Worm (Caenorhabditis elegans) whole organism, mixed stage, embryonic: ENCODE data around the gene F26D11.1.
A peak's percentile ranks its signal among the peaks of the same experiment; 100 is the strongest.

Experiments used
- M03D4.4 ChIP-seq: sonication (generic microtip); optimal IDR thresholded peaks from 2 replicates; lab custom pipeline; 2017; ENCODE audit warnings: mild to moderate bottlenecking, missing genetic modification characterization, missing compliant biosample characterization
- bed-3 ChIP-seq: fragments of 200-800 bp; sonication (Bioruptor generic); optimal IDR thresholded peaks from 3 replicates; lab custom pipeline; 2018; ENCODE audit warnings: mild to moderate bottlenecking, missing genetic modification characterization, moderate library complexity, missing compliant biosample characterization
- blmp-1 ChIP-seq: fragments of 150-350 bp; optimal IDR thresholded peaks from 2 replicates; lab custom pipeline; 2014; ENCODE audit warnings: missing biosample characterization, missing genetic modification characterization
- ceh-43 ChIP-seq: fragments of 200-800 bp; sonication (Bioruptor generic); optimal IDR thresholded peaks from 2 replicates; lab custom pipeline; 2018; ENCODE audit warnings: mild to moderate bottlenecking, missing genetic modification characterization, moderate library complexity, missing compliant biosample characterization
- ceh-83 ChIP-seq: fragments of 200-800 bp; sonication (Bioruptor generic); optimal IDR thresholded peaks from 2 replicates; lab custom pipeline; 2018; ENCODE audit warnings: mild to moderate bottlenecking, missing genetic modification characterization, missing compliant biosample characterization
- ces-1 ChIP-seq: fragments of 150-350 bp; optimal IDR thresholded peaks from 2 replicates; lab custom pipeline; 2014; ENCODE audit warnings: missing biosample characterization, missing genetic modification reagents, missing genetic modification characterization
- drap-1 ChIP-seq: fragments of 200-800 bp; sonication (Bioruptor generic); optimal IDR thresholded peaks from 3 replicates; lab custom pipeline; 2018; ENCODE audit warnings: mild to moderate bottlenecking, missing genetic modification characterization, missing compliant biosample characterization
- elt-1 ChIP-seq: sonication (generic microtip); optimal IDR thresholded peaks from 2 replicates; lab custom pipeline; 2017; ENCODE audit warnings: missing genetic modification characterization, mild to moderate bottlenecking, missing compliant biosample characterization, antibody characterized with exemption, moderate library complexity, borderline replicate concordance; ENCODE audit not compliant: insufficient read depth
- elt-3 ChIP-seq: fragments of 150-350 bp; optimal IDR thresholded peaks from 2 replicates; lab custom pipeline; 2014; ENCODE audit warnings: missing biosample characterization, missing genetic modification characterization
- ham-2 ChIP-seq: fragments of 200-800 bp; sonication (Bioruptor generic); optimal IDR thresholded peaks from 2 replicates; lab custom pipeline; 2018; ENCODE audit warnings: mild to moderate bottlenecking, missing genetic modification characterization, missing compliant biosample characterization
- hlh-1 ChIP-seq: fragments of 150-350 bp; optimal IDR thresholded peaks from 2 replicates; lab custom pipeline; 2014; ENCODE audit warnings: missing biosample characterization, missing genetic modification reagents, missing genetic modification characterization
- lin-13 ChIP-seq: fragments of 150-350 bp; optimal IDR thresholded peaks from 2 replicates; lab custom pipeline; 2014; ENCODE audit warnings: missing biosample characterization, missing genetic modification characterization
- lin-32 ChIP-seq: fragments of 200-800 bp; sonication (Bioruptor generic); optimal IDR thresholded peaks from 2 replicates; lab custom pipeline; 2018; ENCODE audit warnings: mild to moderate bottlenecking, missing genetic modification characterization, missing compliant biosample characterization
- lsy-2 ChIP-seq: fragments of 150-350 bp; optimal IDR thresholded peaks from 2 replicates; lab custom pipeline; 2014; ENCODE audit warnings: missing biosample characterization, missing genetic modification characterization
- mab-5 ChIP-seq: fragments of 150-350 bp; optimal IDR thresholded peaks from 2 replicates; lab custom pipeline; 2014; ENCODE audit warnings: missing biosample characterization, missing genetic modification characterization
- mep-1 ChIP-seq: fragments of 150-350 bp; optimal IDR thresholded peaks from 2 replicates; lab custom pipeline; 2017; ENCODE audit warnings: missing biosample characterization, missing genetic modification reagents, missing genetic modification characterization, inconsistent platforms
- mls-2 ChIP-seq: sonication (generic microtip); optimal IDR thresholded peaks from 2 replicates; lab custom pipeline; 2016; ENCODE audit warnings: mild to moderate bottlenecking, missing genetic modification characterization, moderate library complexity, missing compliant biosample characterization
- nhr-12 ChIP-seq: fragments of 150-350 bp; optimal IDR thresholded peaks from 2 replicates; lab custom pipeline; 2014; ENCODE audit warnings: missing biosample characterization, missing genetic modification characterization
- nhr-2 ChIP-seq: fragments of 150-350 bp; optimal IDR thresholded peaks from 2 replicates; lab custom pipeline; 2014; ENCODE audit warnings: missing biosample characterization, missing genetic modification characterization
- nhr-237 ChIP-seq: fragments of 150-350 bp; optimal IDR thresholded peaks from 2 replicates; lab custom pipeline; 2014; ENCODE audit warnings: missing biosample characterization, missing genetic modification characterization
- nhr-28 ChIP-seq: fragments of 150-350 bp; optimal IDR thresholded peaks from 2 replicates; lab custom pipeline; 2014; ENCODE audit warnings: missing biosample characterization, missing genetic modification characterization
- nhr-76 ChIP-seq: sonication (generic microtip); optimal IDR thresholded peaks from 2 replicates; lab custom pipeline; 2017; ENCODE audit warnings: missing biosample characterization, missing genetic modification characterization
- pha-4 ChIP-seq: fragments of 150-350 bp; optimal IDR thresholded peaks from 2 replicates; lab custom pipeline; 2018; ENCODE audit warnings: missing biosample characterization, missing genetic modification reagents, missing genetic modification characterization
- sem-2 ChIP-seq: fragments of 200-800 bp; sonication (Bioruptor generic); optimal IDR thresholded peaks from 2 replicates; lab custom pipeline; 2018; ENCODE audit warnings: mild to moderate bottlenecking, missing genetic modification characterization, missing compliant biosample characterization
- sptf-1 ChIP-seq: sonication (generic microtip); optimal IDR thresholded peaks from 2 replicates; lab custom pipeline; 2017; ENCODE audit warnings: mild to moderate bottlenecking, missing genetic modification characterization, moderate library complexity, missing compliant biosample characterization
- tbx-8 ChIP-seq: fragments of 200-800 bp; sonication (Bioruptor generic); optimal IDR thresholded peaks from 2 replicates; lab custom pipeline; 2018; ENCODE audit warnings: mild to moderate bottlenecking, missing genetic modification characterization, moderate library complexity, missing compliant biosample characterization
- unc-120 ChIP-seq: sonication (generic microtip); optimal IDR thresholded peaks from 2 replicates; lab custom pipeline; 2017; ENCODE audit warnings: missing genetic modification characterization, missing compliant biosample characterization; ENCODE audit not compliant: poor library complexity, severe bottlenecking
- unc-39 ChIP-seq: fragments of 150-350 bp; optimal IDR thresholded peaks from 2 replicates; lab custom pipeline; 2014; ENCODE audit warnings: missing biosample characterization, missing genetic modification characterization
- zip-8 ChIP-seq: fragments of 150-350 bp; optimal IDR thresholded peaks from 2 replicates; lab custom pipeline; 2014; ENCODE audit warnings: missing biosample characterization, missing genetic modification characterization
- ztf-11 ChIP-seq: fragments of 150-350 bp; optimal IDR thresholded peaks from 2 replicates; lab custom pipeline; 2014; ENCODE audit warnings: missing biosample characterization, missing genetic modification characterization

The F26D11.1 gene

ce11 chrV:8027429-8028142 is 46.2 kb downstream of the F26D11.1 start:
- no peak for TF ChIP-seq lin-13 (tag; lab: Kevin White, UChicago)
- TF ChIP-seq pha-4 (tag; lab: Kevin White, UChicago): no peak
- TF ChIP-seq elt-3 (tag; lab: Kevin White, UChicago): no peak
- no peak for TF ChIP-seq ceh-83 (GFP tag; lab: Kevin White, UChicago)
- TF ChIP-seq nhr-2 (tag; lab: Kevin White, UChicago): no peak
- no peak for TF ChIP-seq unc-120 (tag; lab: Kevin White, UChicago)
- no peak for TF ChIP-seq zip-8 (tag; lab: Kevin White, UChicago)
- TF ChIP-seq mls-2 (tag; lab: Kevin White, UChicago): no peak
- TF ChIP-seq nhr-12 (tag; lab: Kevin White, UChicago): no peak
- no peak for TF ChIP-seq ceh-43
- no peak for TF ChIP-seq ham-2 (GFP tag; lab: Kevin White, UChicago)
- TF ChIP-seq elt-1 (tag; lab: Kevin White, UChicago): no peak
- no peak for TF ChIP-seq sptf-1 (tag; lab: Kevin White, UChicago)
- no peak for TF ChIP-seq nhr-28 (tag; lab: Kevin White, UChicago)
- TF ChIP-seq mab-5 (tag; lab: Kevin White, UChicago): no peak
- TF ChIP-seq ztf-11 (tag; lab: Kevin White, UChicago): no peak
- no peak for TF ChIP-seq nhr-237 (tag; lab: Kevin White, UChicago)
- no peak for TF ChIP-seq blmp-1 (tag; lab: Kevin White, UChicago)

- no peak for TF ChIP-seq mls-2 (tag; lab: Kevin White, UChicago)
- TF ChIP-seq nhr-237 (tag; lab: Kevin White, UChicago): no peak
- no peak for TF ChIP-seq bed-3 (GFP tag; lab: Kevin White, UChicago)
- no peak for TF ChIP-seq unc-39 (tag; lab: Kevin White, UChicago)
- TF ChIP-seq tbx-8: no peak
- no peak for TF ChIP-seq nhr-28 (tag; lab: Kevin White, UChicago)
- no peak for TF ChIP-seq drap-1 (GFP tag; lab: Kevin White, UChicago)
- no peak for TF ChIP-seq blmp-1 (tag; lab: Kevin White, UChicago)
- no peak for TF ChIP-seq sptf-1 (tag; lab: Kevin White, UChicago)
- no peak for TF ChIP-seq lsy-2
- TF ChIP-seq unc-120 (tag; lab: Kevin White, UChicago): no peak
- no peak for TF ChIP-seq zip-8 (tag; lab: Kevin White, UChicago)
- no peak for TF ChIP-seq sem-2 (GFP tag; lab: Kevin White, UChicago)
- no peak for TF ChIP-seq nhr-12 (tag; lab: Kevin White, UChicago)
- no peak for TF ChIP-seq ceh-43
- TF ChIP-seq M03D4.4 (tag; lab: Kevin White, UChicago): no peak
- TF ChIP-seq elt-1 (tag; lab: Kevin White, UChicago): no peak
- TF ChIP-seq lin-32 (GFP tag; lab: Kevin White, UChicago): no peak
- TF ChIP-seq nhr-76 (tag; lab: Kevin White, UChicago): no peak
- no peak for TF ChIP-seq hlh-1 (tag; lab: Kevin White, UChicago)
Observed at ce11 chrV:8028825-8029489, 47.6 kb downstream of the F26D11.1 start, which contains the start of gene oma-2. Gene oma-2 (plus strand): TSS chrV:8029439.

- TF ChIP-seq mep-1 (tag; lab: Kevin White, UChicago): peak; percentile 54
- no peak for TF ChIP-seq M03D4.4 (tag; lab: Kevin White, UChicago)
- TF ChIP-seq lsy-2: peak; percentile 47
- peak; percentile 49 for TF ChIP-seq ces-1 (GFP tag; lab: Kevin White, UChicago)
- no peak for TF ChIP-seq elt-1 (tag; lab: Kevin White, UChicago)
Observed at ce11 chrV:8031121-8031520, 49.8 kb downstream of the F26D11.1 start, which contains the start of gene vars-1. Gene vars-1 (plus strand): TSS chrV:8031411.
